Worm (Caenorhabditis elegans): ENCODE results near the gene C02C6.14.

DNA sequence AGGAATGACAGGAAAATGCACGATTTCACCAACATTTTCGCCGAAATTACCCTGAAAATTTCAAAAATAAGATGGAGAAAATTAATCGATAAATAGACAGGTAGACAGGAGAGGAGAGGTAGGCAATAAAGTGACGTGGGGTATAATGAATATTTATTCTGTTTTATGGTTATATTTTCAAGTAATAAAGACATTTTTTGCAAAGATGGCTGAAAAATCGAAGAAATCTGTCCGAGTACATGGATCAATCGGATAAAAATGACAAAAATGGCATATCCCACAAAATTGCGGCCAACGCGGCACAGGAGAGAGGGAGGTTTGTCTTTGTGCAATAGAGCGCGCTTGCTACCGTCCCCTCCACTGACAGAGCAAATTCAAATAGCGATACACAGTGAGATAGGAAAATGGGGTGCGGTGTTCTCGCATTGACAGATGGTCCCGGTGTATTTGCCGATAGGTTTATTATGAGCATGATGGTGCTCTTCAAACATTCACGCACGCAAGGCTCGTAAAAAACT, 29.6 kb upstream of the C02C6.14 start, which contains the start of gene zipt-7.2:
- TF ChIP-seq ama-1 (optimal IDR thresholded peaks at IDR 0.05) (no peak), ama-1 (GFP tag; optimal IDR thresholded peaks at IDR 0.05) (no peak), repo-1 (tag; optimal IDR thresholded peaks at IDR 0.05) (no peak), aptf-3 (GFP tag; IDR thresholded peaks at IDR 0.05) (no peak), pha-4 (tag; optimal IDR thresholded peaks at IDR 0.05) (no peak), C06A6.2 (GFP tag; conservative IDR thresholded peaks at IDR 0.05) (no peak), dpl-1 (GFP tag; optimal IDR thresholded peaks at IDR 0.05) (no peak), sdz-38 (tag; optimal IDR thresholded peaks at IDR 0.05) (no peak), madf-8 (GFP tag; conservative IDR thresholded peaks at IDR 0.05) (no peak), ztf-28 (GFP tag; IDR thresholded peaks at IDR 0.05) (no peak), hlh-26 (GFP tag; conservative IDR thresholded peaks at IDR 0.05) (no peak), unc-62 (GFP tag; optimal IDR thresholded peaks at IDR 0.05) (no peak)

Measured in whole organism, young adult.